Worm (Caenorhabditis elegans) whole organism, mixed stage, embryonic: ENCODE measurements around the gene B0403.5.

Experiments
- blmp-1 ChIP-seq: fragments of 150-350 bp; optimal IDR thresholded peaks from 2 replicates; lab custom pipeline; 2014; ENCODE audit warnings: missing biosample characterization, missing genetic modification characterization
- ces-1 ChIP-seq: fragments of 150-350 bp; optimal IDR thresholded peaks from 2 replicates; lab custom pipeline; 2014; ENCODE audit warnings: missing biosample characterization, missing genetic modification reagents, missing genetic modification characterization
- elt-3 ChIP-seq: fragments of 150-350 bp; optimal IDR thresholded peaks from 2 replicates; lab custom pipeline; 2014; ENCODE audit warnings: missing biosample characterization, missing genetic modification characterization
- lin-13 ChIP-seq: fragments of 150-350 bp; optimal IDR thresholded peaks from 2 replicates; lab custom pipeline; 2014; ENCODE audit warnings: missing biosample characterization, missing genetic modification characterization
- lsy-2 ChIP-seq: fragments of 150-350 bp; optimal IDR thresholded peaks from 2 replicates; lab custom pipeline; 2014; ENCODE audit warnings: missing biosample characterization, missing genetic modification characterization
- nhr-28 ChIP-seq: fragments of 150-350 bp; optimal IDR thresholded peaks from 2 replicates; lab custom pipeline; 2014; ENCODE audit warnings: missing biosample characterization, missing genetic modification characterization
- sptf-1 ChIP-seq: sonication (generic microtip); optimal IDR thresholded peaks from 2 replicates; lab custom pipeline; 2017; ENCODE audit warnings: mild to moderate bottlenecking, missing genetic modification characterization, moderate library complexity, missing compliant biosample characterization
- unc-39 ChIP-seq: fragments of 150-350 bp; optimal IDR thresholded peaks from 2 replicates; lab custom pipeline; 2014; ENCODE audit warnings: missing biosample characterization, missing genetic modification characterization
- unc-62 ChIP-seq: fragments of 150-350 bp; optimal IDR thresholded peaks from 2 replicates; lab custom pipeline; 2014; ENCODE audit warnings: missing biosample characterization, missing genetic modification reagents, missing genetic modification characterization

DNA sequence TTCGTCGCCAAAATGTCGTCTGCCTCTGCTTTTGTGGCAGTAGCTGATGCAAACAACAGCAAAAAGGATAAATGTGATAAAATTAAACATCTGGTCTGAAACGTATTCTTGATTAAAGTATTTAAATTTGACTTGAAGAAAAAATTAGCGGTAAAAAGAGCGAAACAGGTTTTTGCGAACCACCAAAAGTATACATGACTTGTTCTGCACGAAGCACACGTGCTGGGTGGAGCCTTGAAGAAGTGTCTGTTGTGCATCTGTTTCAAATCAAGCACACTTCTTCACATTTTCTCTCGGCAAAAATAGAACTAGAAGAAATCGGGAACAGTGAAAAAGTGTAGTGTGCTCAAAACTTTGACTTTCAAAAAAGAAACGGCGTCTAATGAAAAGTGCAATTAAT is 5.7 kb downstream of the B0403.5 start, which contains the start of gene B0403.3:
- TF ChIP-seq elt-3 = no peak
- no peak for TF ChIP-seq sptf-1
- TF ChIP-seq blmp-1 (tag; lab: Kevin White, UChicago) = no peak
- TF ChIP-seq lsy-2 = no peak
- TF ChIP-seq lin-13 = no peak
- no peak for TF ChIP-seq ces-1
- no peak for TF ChIP-seq unc-62
- TF ChIP-seq unc-39 (tag; lab: Kevin White, UChicago) = no peak
- TF ChIP-seq nhr-28 (tag; lab: Kevin White, UChicago) = no peak
